Worm (Caenorhabditis elegans): Measurements from ENCODE around the gene wsp-1.

DNA sequence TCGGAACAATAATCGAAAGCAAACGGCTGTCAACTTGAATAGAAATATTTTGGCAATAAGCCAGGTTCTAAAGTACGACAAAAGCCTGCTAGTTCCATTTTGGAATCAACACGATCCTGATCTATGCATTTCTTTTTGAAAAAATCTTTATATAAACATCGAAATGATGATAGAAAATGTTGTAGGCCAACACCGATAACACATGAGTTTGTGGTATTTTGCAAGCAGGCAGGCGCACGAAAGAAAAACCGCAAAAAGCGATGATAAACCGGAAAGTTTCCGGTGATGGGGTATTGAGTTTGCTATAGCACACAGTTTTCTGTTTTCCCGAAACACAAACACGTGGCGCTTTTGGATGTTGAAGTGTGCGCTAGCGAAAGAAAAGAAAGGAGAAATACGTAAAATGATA, 35.3 kb upstream of the wsp-1 start:
- TF ChIP-seq snpc-4 (tag; optimal IDR thresholded peaks at IDR 0.05): no peak
- no peak for TF ChIP-seq ces-1 (GFP tag; optimal IDR thresholded peaks at IDR 0.05)
- TF ChIP-seq mep-1 (tag; optimal IDR thresholded peaks at IDR 0.05): no peak
